Worm (Caenorhabditis elegans): ENCODE measurements around the gene gipc-1.

- no peak for TF ChIP-seq ref-1 (GFP tag; conservative IDR thresholded peaks at IDR 0.05)
- TF ChIP-seq med-1 (GFP tag; optimal IDR thresholded peaks at IDR 0.05; ENCODE audit: insufficient read depth), result no peak
- TF ChIP-seq klf-2 (GFP tag; conservative IDR thresholded peaks at IDR 0.05), result no peak
- no peak for TF ChIP-seq ztf-29 (GFP tag; IDR thresholded peaks at IDR 0.05)
- no peak for TF ChIP-seq cog-1 (tag; optimal IDR thresholded peaks at IDR 0.05)
- TF ChIP-seq ztf-23 (GFP tag; IDR thresholded peaks at IDR 0.05), result no peak
- TF ChIP-seq flt-1 (GFP tag; IDR thresholded peaks at IDR 0.05), result no peak
- TF ChIP-seq T22C8.4 (GFP tag; IDR thresholded peaks at IDR 0.05), result no peak
Measured at ce11 chrIII:4854918-4855317, 15.7 kb upstream of the gipc-1 start, which contains the start of gene C35D10.8.
